Fruit fly (Drosophila melanogaster) Kc167 (cell line): Measurements from ENCODE around the gene Nmnat.

Experiments
- Myc ChIP-seq: fragments of >200 bp; optimal IDR thresholded peaks from 2 replicates; lab custom pipeline; 2017; ENCODE audit warnings: missing external identifiers
- h ChIP-seq: fragments of >200 bp; optimal IDR thresholded peaks from 3 replicates; lab custom pipeline; 2018; ENCODE audit warnings: missing external identifiers
- insv ChIP-seq: fragments of >200 bp; optimal IDR thresholded peaks from 3 replicates; lab custom pipeline; 2018; ENCODE audit warnings: missing external identifiers
- psq ChIP-seq: fragments of >200 bp; optimal IDR thresholded peaks from 2 replicates; lab custom pipeline; 2017; ENCODE audit warnings: missing external identifiers
- ttk ChIP-seq: sonication (Bioruptor generic); optimal IDR thresholded peaks from 2 replicates; lab custom pipeline; 2017; ENCODE audit warnings: missing external identifiers

DNA sequence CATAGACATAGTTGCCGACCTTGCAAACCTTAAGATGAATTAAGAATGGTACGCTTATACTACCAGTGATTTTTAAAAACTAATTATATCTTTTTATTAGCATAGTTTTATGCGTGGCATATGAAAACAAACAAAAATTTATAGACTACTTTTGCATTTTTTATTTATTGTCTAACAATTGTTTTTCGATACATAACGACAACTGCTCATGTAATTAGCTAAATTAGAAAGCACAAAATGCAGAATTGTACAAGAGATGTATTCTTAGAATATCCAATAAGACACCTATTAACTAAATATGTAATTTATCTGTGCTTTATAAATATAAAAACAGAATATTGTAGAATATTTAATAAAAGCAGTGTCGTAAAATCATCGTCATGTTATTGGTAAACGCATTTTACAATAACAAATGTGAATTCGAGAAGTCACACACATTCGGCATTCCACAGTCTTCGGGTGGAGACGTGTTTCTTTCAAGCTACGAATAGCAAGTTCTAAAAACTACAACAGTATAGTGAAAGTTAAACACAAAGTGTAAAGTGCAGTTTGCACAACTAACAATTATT is 18.2 kb upstream of the Nmnat start:
- TF ChIP-seq Myc (lab: Kevin White, UChicago) (no peak), h (lab: Kevin White, UChicago) (no peak), psq (lab: Kevin White, UChicago) (no peak), ttk (no peak), insv (lab: Kevin White, UChicago) (no peak)
